Worm (Caenorhabditis elegans) whole organism, L3 larva: ENCODE data around the gene K03A11.6.

Source experiments
- aly-2 ChIP-seq: fragments of 150-350 bp; optimal IDR thresholded peaks from 2 replicates; lab custom pipeline; 2014; ENCODE audit warnings: missing biosample characterization, missing genetic modification characterization
- ama-1 ChIP-seq: fragments of 150-350 bp; optimal IDR thresholded peaks from 2 replicates; lab custom pipeline; 2018
- ceh-28 ChIP-seq: fragments of 150-350 bp; optimal IDR thresholded peaks from 2 replicates; lab custom pipeline; 2014; ENCODE audit warnings: missing biosample characterization, missing genetic modification reagents, missing genetic modification characterization
- egl-27 ChIP-seq: sonication (generic microtip); optimal IDR thresholded peaks from 4 replicates; lab custom pipeline; 2017; ENCODE audit warnings: missing biosample characterization, missing genetic modification reagents, missing genetic modification characterization
- egl-5 ChIP-seq: fragments of 150-350 bp; optimal IDR thresholded peaks from 2 replicates; lab custom pipeline; 2017; ENCODE audit warnings: missing biosample characterization, missing genetic modification reagents, missing genetic modification characterization, inconsistent platforms
- elt-1 ChIP-seq: fragments of 150-350 bp; optimal IDR thresholded peaks from 2 replicates; lab custom pipeline; 2014; ENCODE audit warnings: missing biosample characterization, missing genetic modification characterization
- elt-2 ChIP-seq: sonication (generic microtip); optimal IDR thresholded peaks from 2 replicates; lab custom pipeline; 2016; ENCODE audit warnings: missing genetic modification reagents, mild to moderate bottlenecking, missing genetic modification characterization, missing compliant biosample characterization
- eor-1 ChIP-seq, 2 experiments: fragments of 150-350 bp; optimal IDR thresholded peaks; 2 replicates each; lab custom pipeline; 2014 to 2018; ENCODE audit warnings: missing biosample characterization in 2 of 2, missing genetic modification characterization in 2 of 2
- fkh-2 ChIP-seq: fragments of 150-350 bp; optimal IDR thresholded peaks from 2 replicates; lab custom pipeline; 2014; ENCODE audit warnings: missing biosample characterization, missing genetic modification reagents, missing genetic modification characterization
- hmg-11 ChIP-seq: sonication (generic microtip); optimal IDR thresholded peaks from 2 replicates; lab custom pipeline; 2016; ENCODE audit warnings: missing genetic modification characterization, missing compliant biosample characterization
- jun-1 ChIP-seq: fragments of 150-350 bp; optimal IDR thresholded peaks from 2 replicates; lab custom pipeline; 2014; ENCODE audit warnings: missing biosample characterization, missing genetic modification reagents, missing genetic modification characterization
- lin-15B ChIP-seq: fragments of 150-350 bp; optimal IDR thresholded peaks from 2 replicates; lab custom pipeline; 2014; ENCODE audit warnings: missing biosample characterization, missing genetic modification characterization
- mdl-1 ChIP-seq: fragments of 150-350 bp; optimal IDR thresholded peaks from 2 replicates; lab custom pipeline; 2014; ENCODE audit warnings: missing biosample characterization, missing genetic modification characterization
- nfya-1 ChIP-seq: sonication (generic microtip); optimal IDR thresholded peaks from 2 replicates; lab custom pipeline; 2017; ENCODE audit warnings: missing genetic modification characterization, mild to moderate bottlenecking, missing compliant biosample characterization, antibody characterized with exemption, moderate library complexity; ENCODE audit not compliant: insufficient read depth
- nhr-11 ChIP-seq: fragments of 150-350 bp; optimal IDR thresholded peaks from 2 replicates; lab custom pipeline; 2014; ENCODE audit warnings: missing biosample characterization, missing genetic modification characterization
- nhr-12 ChIP-seq: fragments of 150-350 bp; optimal IDR thresholded peaks from 2 replicates; lab custom pipeline; 2014; ENCODE audit warnings: missing biosample characterization, missing genetic modification characterization
- nhr-23 ChIP-seq: fragments of 150-350 bp; optimal IDR thresholded peaks from 2 replicates; lab custom pipeline; 2014; ENCODE audit warnings: missing biosample characterization, missing genetic modification reagents, missing genetic modification characterization
- nhr-237 ChIP-seq: fragments of 150-350 bp; optimal IDR thresholded peaks from 2 replicates; lab custom pipeline; 2014; ENCODE audit warnings: missing biosample characterization, missing genetic modification characterization
- nhr-25 ChIP-seq: sonication (generic microtip); optimal IDR thresholded peaks from 2 replicates; lab custom pipeline; 2017; ENCODE audit warnings: missing biosample characterization, missing genetic modification characterization
- nhr-28 ChIP-seq: fragments of 150-350 bp; optimal IDR thresholded peaks from 2 replicates; lab custom pipeline; 2014; ENCODE audit warnings: missing biosample characterization, missing genetic modification characterization
- nhr-43 ChIP-seq: sonication (generic microtip); optimal IDR thresholded peaks from 2 replicates; lab custom pipeline; 2016; ENCODE audit warnings: mild to moderate bottlenecking, missing genetic modification characterization, missing compliant biosample characterization; ENCODE audit not compliant: poor library complexity, severe bottlenecking
- nhr-67 ChIP-seq: fragments of 150-350 bp; optimal IDR thresholded peaks from 2 replicates; lab custom pipeline; 2014; ENCODE audit warnings: missing biosample characterization, missing genetic modification characterization
- nhr-77 ChIP-seq: fragments of 150-350 bp; optimal IDR thresholded peaks from 2 replicates; lab custom pipeline; 2014; ENCODE audit warnings: missing biosample characterization, missing genetic modification characterization
- pha-4 ChIP-seq: fragments of 150-350 bp; optimal IDR thresholded peaks from 2 replicates; lab custom pipeline; 2014; ENCODE audit warnings: missing biosample characterization, missing genetic modification reagents, missing genetic modification characterization
- pqm-1 ChIP-seq: fragments of 150-350 bp; optimal IDR thresholded peaks from 2 replicates; lab custom pipeline; 2017; ENCODE audit warnings: missing biosample characterization, missing genetic modification characterization, inconsistent platforms
- sea-2 ChIP-seq: fragments of 150-350 bp; sonication (generic microtip); optimal IDR thresholded peaks from 4 replicates; lab custom pipeline; 2014; ENCODE audit warnings: missing biosample characterization, missing genetic modification reagents, missing genetic modification characterization
- skn-1 ChIP-seq: fragments of 150-350 bp; optimal IDR thresholded peaks from 2 replicates; lab custom pipeline; 2014; ENCODE audit warnings: missing biosample characterization, missing genetic modification characterization
- unc-62 ChIP-seq: fragments of 150-350 bp; sonication (generic microtip); optimal IDR thresholded peaks from 4 replicates; lab custom pipeline; 2014; ENCODE audit warnings: missing biosample characterization, missing genetic modification reagents, missing genetic modification characterization
- zag-1 ChIP-seq: fragments of 150-350 bp; optimal IDR thresholded peaks from 2 replicates; lab custom pipeline; 2014; ENCODE audit warnings: missing biosample characterization, missing genetic modification characterization
- ztf-11 ChIP-seq: fragments of 150-350 bp; optimal IDR thresholded peaks from 2 replicates; lab custom pipeline; 2014; ENCODE audit warnings: missing biosample characterization, missing genetic modification characterization
- ztf-4 ChIP-seq: fragments of 150-350 bp; optimal IDR thresholded peaks from 2 replicates; lab custom pipeline; 2014; ENCODE audit warnings: missing biosample characterization, missing genetic modification characterization

Gene K03A11.6

ce11 chrX:13048258-13048657, 7.4 kb upstream of the K03A11.6 start, which contains the start of gene C53C7.3:
Gene C53C7.3 (plus strand): TSS chrX:13048558.
- TF ChIP-seq fkh-2: no peak
- no peak for TF ChIP-seq hmg-11 (tag; lab: Kevin White, UChicago)
- no peak for TF ChIP-seq unc-62 (GFP tag; lab: Kevin White, UChicago)
- no peak for TF ChIP-seq nhr-67 (tag; lab: Kevin White, UChicago)
- no peak for TF ChIP-seq jun-1

ce11 chrX:13051405-13051804, 4.3 kb upstream of the K03A11.6 start, which contains the start of gene K03A11.1:
Gene K03A11.1 (plus strand): TSS chrX:13051705.
- no peak for TF ChIP-seq eor-1 (tag; optimal IDR thresholded peaks at IDR 0.05; lab: Kevin White, UChicago)
- no peak for TF ChIP-seq aly-2
- no peak for TF ChIP-seq fkh-2
- TF ChIP-seq elt-1 (tag; lab: Kevin White, UChicago): no peak
- TF ChIP-seq nhr-237: no peak
- TF ChIP-seq nhr-28 (tag; lab: Kevin White, UChicago): no peak
- TF ChIP-seq egl-5: no peak
- TF ChIP-seq mdl-1 (tag; lab: Kevin White, UChicago): no peak

- TF ChIP-seq elt-1 (tag; lab: Kevin White, UChicago) (no peak), pqm-1 (tag; lab: Kevin White, UChicago) (peak; percentile 51), skn-1 (tag; lab: Kevin White, UChicago) (peak; percentile 11), jun-1 (peak; percentile 6), elt-2 (peak; percentile 88), ama-1 (lab: Kevin White, UChicago) (no peak), ztf-11 (no peak), pha-4 (tag; lab: Kevin White, UChicago) (peak; percentile 78)
Observed at ce11 chrX:13059984-13060383, 4.3 kb downstream of the K03A11.6 start.

- no peak for TF ChIP-seq nfya-1 (tag; lab: Kevin White, UChicago)
- no peak for TF ChIP-seq mdl-1 (tag; lab: Kevin White, UChicago)
- TF ChIP-seq egl-27 (tag; lab: Kevin White, UChicago): no peak
- TF ChIP-seq ama-1 (lab: Kevin White, UChicago): no peak
- TF ChIP-seq ztf-4 (tag; lab: Kevin White, UChicago): no peak
- no peak for TF ChIP-seq nhr-77 (tag; lab: Kevin White, UChicago)
- no peak for TF ChIP-seq pha-4 (tag; lab: Kevin White, UChicago)
- no peak for TF ChIP-seq lin-15B (tag; lab: Kevin White, UChicago)
Observed at ce11 chrX:13061366-13061765, 5.7 kb downstream of the K03A11.6 start.

ce11 chrX:13062934-13063585, 7.4 kb downstream of the K03A11.6 start, which contains the start of gene K03A11.5:
Gene K03A11.5 (plus strand): TSS chrX:13063535.
- TF ChIP-seq egl-5: peak; percentile 25
- TF ChIP-seq elt-2: peak; percentile 39
- no peak for TF ChIP-seq ceh-28 (tag; lab: Kevin White, UChicago)

- TF ChIP-seq nhr-23 (tag; lab: Kevin White, UChicago) (no peak), nhr-25 (tag; lab: Kevin White, UChicago) (no peak), aly-2 (no peak), nhr-11 (tag; lab: Kevin White, UChicago) (no peak), lin-15B (tag; lab: Kevin White, UChicago) (no peak), nhr-12 (tag; lab: Kevin White, UChicago) (no peak), ama-1 (lab: Kevin White, UChicago) (no peak), nhr-43 (tag; lab: Kevin White, UChicago) (no peak), egl-27 (tag; lab: Kevin White, UChicago) (no peak), sea-2 (GFP tag; lab: Kevin White, UChicago) (no peak), nhr-67 (tag; lab: Kevin White, UChicago) (no peak), zag-1 (tag; lab: Kevin White, UChicago) (no peak)
Observed at ce11 chrX:13071120-13071519, 15.5 kb downstream of the K03A11.6 start, which contains the start of gene cpx-2. Gene cpx-2 (minus strand): TSS chrX:13071220.
